Fruit fly (Drosophila melanogaster) whole organism, embryonic: ENCODE data around the gene Gale.

Experiments
- Bdp1 ChIP-seq: fragments of 200-800 bp; sonication (Bioruptor generic); optimal IDR thresholded peaks from 3 replicates; lab custom pipeline; 2016; ENCODE audit warnings: missing biosample characterization, missing genetic modification characterization
- CG10147 ChIP-seq: fragments of 200-800 bp; sonication (Bioruptor generic); optimal IDR thresholded peaks from 2 replicates; lab custom pipeline; 2019; ENCODE audit warnings: missing biosample characterization, mild to moderate bottlenecking, missing genetic modification characterization, moderate library complexity
- CG11456 ChIP-seq: fragments of 200-800 bp; sonication (Bioruptor generic); IDR thresholded peaks from 3 replicates; pipeline ENCODE4 v1.3.6; 2022; ENCODE audit warnings: missing biosample characterization, missing genetic modification characterization
- CG12299 ChIP-seq: fragments of 200-800 bp; sonication (Bioruptor generic); optimal IDR thresholded peaks from 2 replicates; lab custom pipeline; 2018; ENCODE audit warnings: missing biosample characterization, mild to moderate bottlenecking, missing genetic modification characterization
- CG12659 ChIP-seq: fragments of 200-800 bp; sonication (Bioruptor generic); optimal IDR thresholded peaks from 3 replicates; lab custom pipeline; 2017; ENCODE audit warnings: mild to moderate bottlenecking, missing biosample characterization, missing genetic modification reagents, missing genetic modification characterization
- CG13123 ChIP-seq: fragments of 200-800 bp; sonication (Bioruptor generic); optimal IDR thresholded peaks from 2 replicates; lab custom pipeline; 2016; ENCODE audit warnings: missing biosample characterization, missing genetic modification characterization
- CG14014 ChIP-seq: fragments of 200-800 bp; sonication (Bioruptor generic); IDR thresholded peaks from 2 replicates; pipeline ENCODE4 v1.3.6; 2022; ENCODE audit warnings: missing biosample characterization, missing genetic modification characterization
- CG14710 ChIP-seq: fragments of 200-800 bp; sonication (Bioruptor generic); optimal IDR thresholded peaks from 3 replicates; lab custom pipeline; 2019; ENCODE audit warnings: missing biosample characterization, mild to moderate bottlenecking, missing genetic modification characterization, moderate library complexity
- CG15011 ChIP-seq: fragments of 200-800 bp; sonication (Bioruptor generic); optimal IDR thresholded peaks from 3 replicates; lab custom pipeline; 2018; ENCODE audit warnings: missing biosample characterization, mild to moderate bottlenecking, missing genetic modification characterization
- CG17328 ChIP-seq: fragments of 200-800 bp; sonication (Bioruptor generic); IDR thresholded peaks from 2 replicates; pipeline ENCODE4 v1.3.6; 2022; ENCODE audit warnings: missing biosample characterization, missing genetic modification characterization
- CG2116 ChIP-seq: fragments of 200-800 bp; sonication (Bioruptor generic); optimal IDR thresholded peaks from 3 replicates; lab custom pipeline; 2018; ENCODE audit warnings: missing biosample characterization, mild to moderate bottlenecking, missing genetic modification characterization
- CG2202 ChIP-seq: fragments of 200-800 bp; sonication (Bioruptor generic); optimal IDR thresholded peaks from 2 replicates; lab custom pipeline; 2018; ENCODE audit warnings: missing biosample characterization, mild to moderate bottlenecking, missing genetic modification characterization
- CG2712 ChIP-seq: fragments of 200-800 bp; optimal IDR thresholded peaks from 3 replicates; lab custom pipeline; 2019; ENCODE audit warnings: missing biosample characterization, mild to moderate bottlenecking, missing genetic modification characterization, moderate library complexity
- CG33213 ChIP-seq: fragments of 200-800 bp; sonication (Bioruptor generic); optimal IDR thresholded peaks from 3 replicates; lab custom pipeline; 2016; ENCODE audit warnings: missing biosample characterization, missing genetic modification characterization
- CG34224 ChIP-seq: fragments of 200-800 bp; sonication (Bioruptor generic); IDR thresholded peaks from 3 replicates; pipeline ENCODE4 v1.3.6; 2022; ENCODE audit warnings: missing biosample characterization, missing genetic modification characterization; ENCODE audit not compliant: partially characterized antibody
- CG4820 ChIP-seq: fragments of 200-800 bp; sonication (Bioruptor generic); optimal IDR thresholded peaks from 3 replicates; lab custom pipeline; 2016; ENCODE audit warnings: missing biosample characterization, missing genetic modification characterization
- CG7839 ChIP-seq: fragments of 200-800 bp; sonication (Bioruptor generic); optimal IDR thresholded peaks from 3 replicates; lab custom pipeline; 2018; ENCODE audit warnings: missing biosample characterization, mild to moderate bottlenecking, missing genetic modification characterization, moderate library complexity
- CG8388 ChIP-seq: fragments of 200-800 bp; sonication (Bioruptor generic); optimal IDR thresholded peaks from 2 replicates; lab custom pipeline; 2019; ENCODE audit warnings: missing biosample characterization, mild to moderate bottlenecking, missing genetic modification characterization, moderate library complexity
- CG8478 ChIP-seq: fragments of >200 bp; optimal IDR thresholded peaks from 2 replicates; lab custom pipeline; 2018
- CG9727 ChIP-seq: fragments of 200-800 bp; sonication (Bioruptor generic); optimal IDR thresholded peaks from 3 replicates; lab custom pipeline; 2017; ENCODE audit warnings: missing biosample characterization, mild to moderate bottlenecking, missing genetic modification characterization
- CG9797 ChIP-seq: fragments of 200-800 bp; sonication (Bioruptor generic); optimal IDR thresholded peaks from 3 replicates; lab custom pipeline; 2018; ENCODE audit warnings: missing biosample characterization, mild to moderate bottlenecking, missing genetic modification characterization
- Camta ChIP-seq: fragments of 200-800 bp; sonication (Bioruptor generic); optimal IDR thresholded peaks from 2 replicates; lab custom pipeline; 2016; ENCODE audit warnings: missing biosample characterization, missing genetic modification characterization
- H15 ChIP-seq: fragments of 200-800 bp; sonication (Bioruptor generic); IDR thresholded peaks from 3 replicates; pipeline ENCODE4 v1.3.6; 2022; ENCODE audit warnings: missing biosample characterization, missing genetic modification characterization
- Hsf ChIP-seq: fragments of 200-800 bp; sonication (Bioruptor generic); optimal IDR thresholded peaks from 3 replicates; lab custom pipeline; 2016; ENCODE audit warnings: missing biosample characterization, missing genetic modification characterization
- Kr ChIP-seq: fragments of 200-800 bp; sonication (Bioruptor generic); optimal IDR thresholded peaks from 2 replicates; lab custom pipeline; 2017; ENCODE audit warnings: missing biosample characterization, mild to moderate bottlenecking, missing genetic modification characterization
- MESR4 ChIP-seq: fragments of 200-800 bp; sonication (Bioruptor generic); optimal IDR thresholded peaks from 2 replicates; lab custom pipeline; 2018; ENCODE audit warnings: missing biosample characterization, mild to moderate bottlenecking, missing genetic modification characterization, moderate library complexity
- Mad ChIP-seq: fragments of 200-800 bp; sonication (Bioruptor generic); optimal IDR thresholded peaks from 2 replicates; lab custom pipeline; 2016; ENCODE audit warnings: missing biosample characterization, missing genetic modification characterization
- Med ChIP-seq: fragments of 200-800 bp; sonication (Bioruptor generic); peaks from one replicate; lab custom pipeline; 2016; ENCODE audit warnings: missing biosample characterization, missing genetic modification characterization, mild to moderate bottlenecking, inconsistent platforms, moderate library complexity
- Rx ChIP-seq: fragments of 200-800 bp; sonication (Bioruptor generic); IDR thresholded peaks from 2 replicates; pipeline ENCODE4 v1.3.6; 2022; ENCODE audit warnings: missing biosample characterization, missing genetic modification characterization
- YL-1 ChIP-seq: fragments of 200-800 bp; sonication (Bioruptor generic); optimal IDR thresholded peaks from 3 replicates; lab custom pipeline; 2017; ENCODE audit warnings: missing biosample characterization, mild to moderate bottlenecking, missing genetic modification characterization
- ac ChIP-seq: fragments of 200-800 bp; sonication (Bioruptor generic); optimal IDR thresholded peaks from 3 replicates; lab custom pipeline; 2017; ENCODE audit warnings: missing biosample characterization, mild to moderate bottlenecking, missing genetic modification characterization
- bab2 ChIP-seq: fragments of 200-800 bp; sonication (Bioruptor generic); optimal IDR thresholded peaks from 2 replicates; lab custom pipeline; 2016; ENCODE audit warnings: missing biosample characterization, missing genetic modification characterization
- bigmax ChIP-seq: fragments of 200-800 bp; sonication (Bioruptor generic); optimal IDR thresholded peaks from 2 replicates; lab custom pipeline; 2018; ENCODE audit warnings: missing biosample characterization, mild to moderate bottlenecking, missing genetic modification characterization
- bowl ChIP-seq: fragments of 200-800 bp; sonication (Bioruptor generic); IDR thresholded peaks from 2 replicates; pipeline ENCODE4 v1.3.6; 2022; ENCODE audit warnings: missing biosample characterization, missing genetic modification characterization
- dm ChIP-seq: fragments of 200-800 bp; sonication (Bioruptor generic); optimal IDR thresholded peaks from 3 replicates; lab custom pipeline; 2016; ENCODE audit warnings: missing biosample characterization, missing genetic modification characterization
- gt ChIP-seq: fragments of 200-800 bp; sonication (Bioruptor generic); IDR thresholded peaks from 2 replicates; pipeline ENCODE4 v1.3.6; 2022; ENCODE audit warnings: missing biosample characterization, missing genetic modification characterization
- klu ChIP-seq: fragments of 200-800 bp; sonication (Bioruptor generic); IDR thresholded peaks from 2 replicates; pipeline ENCODE4 v1.3.6; 2022; ENCODE audit warnings: missing biosample characterization, missing genetic modification characterization
- odd ChIP-seq: fragments of 200-800 bp; sonication (Bioruptor generic); optimal IDR thresholded peaks from 2 replicates; lab custom pipeline; 2017; ENCODE audit warnings: missing biosample characterization, mild to moderate bottlenecking, missing genetic modification characterization
- onecut ChIP-seq: fragments of 200-800 bp; sonication (Bioruptor generic); IDR thresholded peaks from 2 replicates; pipeline ENCODE4 v1.3.6; 2022; ENCODE audit warnings: missing biosample characterization, missing genetic modification characterization
- org-1 ChIP-seq: fragments of 200-800 bp; sonication (Bioruptor generic); optimal IDR thresholded peaks from 2 replicates; lab custom pipeline; 2017; ENCODE audit warnings: missing biosample characterization, missing genetic modification characterization
- pan ChIP-seq, 4 experiments: fragments of >200 bp in 3 of 4; fragments of 200-800 bp in 1 of 4; sonication (Bioruptor generic) in 1 of 4; optimal IDR thresholded peaks in 3 of 4; IDR thresholded peaks in 1 of 4; 2 replicates each; pipeline versions ENCODE4 v1.3.6 to Lab custom; 2017 to 2022; ENCODE audit warnings: missing biosample characterization in 2 of 4, missing genetic modification characterization in 2 of 4, mixed read lengths in 1 of 4
- pho ChIP-seq: fragments of 200-800 bp; sonication (Bioruptor generic); optimal IDR thresholded peaks from 2 replicates; lab custom pipeline; 2016; ENCODE audit warnings: missing biosample characterization, missing genetic modification characterization
- psq ChIP-seq: fragments of 200-800 bp; sonication (Bioruptor generic); optimal IDR thresholded peaks from 2 replicates; lab custom pipeline; 2017; ENCODE audit warnings: missing biosample characterization, missing genetic modification characterization
- rib ChIP-seq: fragments of 200-800 bp; sonication (Bioruptor generic); IDR thresholded peaks from 2 replicates; pipeline ENCODE4 v1.3.6; 2022; ENCODE audit warnings: missing biosample characterization, missing genetic modification characterization
- salm ChIP-seq: fragments of 200-800 bp; sonication (Bioruptor generic); optimal IDR thresholded peaks from 2 replicates; lab custom pipeline; 2018; ENCODE audit warnings: missing biosample characterization, mild to moderate bottlenecking, missing genetic modification characterization
- scrt ChIP-seq: fragments of 200-800 bp; sonication (Bioruptor generic); optimal IDR thresholded peaks from 2 replicates; lab custom pipeline; 2018; ENCODE audit warnings: missing biosample characterization, mild to moderate bottlenecking, missing genetic modification characterization, moderate library complexity
- sima ChIP-seq: fragments of 200-800 bp; sonication (Bioruptor generic); optimal IDR thresholded peaks from 2 replicates; lab custom pipeline; 2016; ENCODE audit warnings: missing biosample characterization, missing genetic modification characterization
- usp ChIP-seq: fragments of >200 bp; optimal IDR thresholded peaks from 2 replicates; lab custom pipeline; 2017; ENCODE audit warnings: missing biosample characterization, missing genetic modification characterization
- z ChIP-seq: fragments of 200-800 bp; sonication (Bioruptor generic); IDR thresholded peaks from 3 replicates; pipeline ENCODE4 v1.3.6; 2022; ENCODE audit warnings: missing biosample characterization, missing genetic modification characterization

The Gale gene

dm6 chr3L:626498-627369, 21.6 kb upstream of the Gale start (continued):
- peak; percentile 82 for TF ChIP-seq Med (GFP tag; lab: Kevin White, UChicago)
- TF ChIP-seq odd (GFP tag; lab: Kevin White, UChicago) = no peak
- no peak; the same call in 2 of the 3 replicates for TF ChIP-seq CG34224 (GFP tag; lab: Robert Waterston, UW)
- no peak for TF ChIP-seq psq (GFP tag; lab: Kevin White, UChicago)
- TF ChIP-seq H15 = 0 out of 3 replicates have a peak, but pooled peaks have one; percentile 55
- TF ChIP-seq YL-1 = no peak
- TF ChIP-seq pho = no peak
- no peak for TF ChIP-seq CG2202
- TF ChIP-seq usp (GFP tag; lab: Kevin White, UChicago) = no peak
- peak; percentile 62; the same call in 1 of the 2 replicates for TF ChIP-seq CG14014 (GFP tag; lab: Robert Waterston, UW)
- TF ChIP-seq CG2116 (GFP tag; lab: Kevin White, UChicago) = no peak
- TF ChIP-seq klu (GFP tag; lab: Robert Waterston, UW) = no peak
- peak; percentile 23 for TF ChIP-seq CG12659
- TF ChIP-seq CG9727 = peak; percentile 5
- no peak for TF ChIP-seq MESR4 (GFP tag; lab: Kevin White, UChicago)
- no peak for TF ChIP-seq CG12299
- no peak for TF ChIP-seq salm (tag; lab: Kevin White, UChicago)
- TF ChIP-seq bowl (GFP tag; lab: Robert Waterston, UW) = no peak
- TF ChIP-seq Kr = no peak
- no peak for TF ChIP-seq ac (GFP tag; lab: Kevin White, UChicago)
- TF ChIP-seq Rx = peak; percentile 52; the same call in 1 of the 2 replicates
- TF ChIP-seq CG4820 (GFP tag; lab: Kevin White, UChicago) = no peak
- TF ChIP-seq CG13123 (GFP tag; lab: Kevin White, UChicago) = no peak
- peak; percentile 29; the same call in 1 of the 2 replicates for TF ChIP-seq CG17328 (GFP tag; lab: Robert Waterston, UW)
- TF ChIP-seq gt = no peak
- TF ChIP-seq org-1 (GFP tag; lab: Kevin White, UChicago) = no peak
- TF ChIP-seq sima = no peak
- TF ChIP-seq Camta (GFP tag; lab: Kevin White, UChicago) = peak; percentile 5
- no peak for TF ChIP-seq CG9797
- TF ChIP-seq rib (GFP tag; lab: Robert Waterston, UW) = no peak
- TF ChIP-seq scrt (GFP tag; lab: Kevin White, UChicago) = peak; percentile 33
- TF ChIP-seq z (GFP tag; lab: Robert Waterston, UW) = no peak
- TF ChIP-seq Bdp1 (GFP tag; lab: Kevin White, UChicago) = no peak
- TF ChIP-seq CG15011 (GFP tag; lab: Kevin White, UChicago) = no peak
- peak; percentile 10 for TF ChIP-seq bab2 (GFP tag; lab: Kevin White, UChicago)
- TF ChIP-seq bigmax (GFP tag; lab: Kevin White, UChicago) = no peak
- TF ChIP-seq CG33213 = no peak
- peak; percentile 63; the same call in 2 of the 3 replicates for TF ChIP-seq CG11456 (GFP tag; lab: Robert Waterston, UW)
- TF ChIP-seq CG7839 (tag; lab: Kevin White, UChicago) = peak; percentile 46
- no peak for TF ChIP-seq Mad
- peak; percentile 90 for TF ChIP-seq CG8478 (lab: Kevin White, UChicago)
- TF ChIP-seq CG2712 (tag; lab: Kevin White, UChicago) = peak; percentile 52
- TF ChIP-seq onecut (GFP tag; lab: Robert Waterston, UW) = no peak
- TF ChIP-seq CG14710 = peak; percentile 9
- TF ChIP-seq dm (GFP tag; lab: Kevin White, UChicago) = no peak
- no peak for TF ChIP-seq pan (optimal IDR thresholded peaks at IDR 0.05; lab: Kevin White, UChicago)
- peak in 1 of 2 experiments; percentile 65 for TF ChIP-seq pan (GFP tag; optimal IDR thresholded peaks at IDR 0.05 in 1 of 2, IDR thresholded peaks at IDR 0.05 in 1 of 2)
- peak; percentile 16 for TF ChIP-seq CG8388 (GFP tag; lab: Kevin White, UChicago)
- TF ChIP-seq CG10147 = peak; percentile 56
- TF ChIP-seq Hsf (GFP tag; lab: Kevin White, UChicago) = peak; percentile 34
